Fruit fly (Drosophila melanogaster) Kc167 (cell line): ENCODE results near the gene Pde11.

Source experiments
- Myc ChIP-seq: fragments of >200 bp; optimal IDR thresholded peaks from 2 replicates; lab custom pipeline; 2017; ENCODE audit warnings: missing external identifiers
- Sin3A ChIP-seq: fragments of >200 bp; optimal IDR thresholded peaks from 2 replicates; lab custom pipeline; 2018; ENCODE audit warnings: missing external identifiers
- h ChIP-seq: fragments of >200 bp; optimal IDR thresholded peaks from 3 replicates; lab custom pipeline; 2018; ENCODE audit warnings: missing external identifiers
- insv ChIP-seq: fragments of >200 bp; optimal IDR thresholded peaks from 3 replicates; lab custom pipeline; 2018; ENCODE audit warnings: missing external identifiers
- psq ChIP-seq: fragments of >200 bp; optimal IDR thresholded peaks from 2 replicates; lab custom pipeline; 2017; ENCODE audit warnings: missing external identifiers
- ttk ChIP-seq: sonication (Bioruptor generic); optimal IDR thresholded peaks from 2 replicates; lab custom pipeline; 2017; ENCODE audit warnings: missing external identifiers

Gene Pde11

DNA sequence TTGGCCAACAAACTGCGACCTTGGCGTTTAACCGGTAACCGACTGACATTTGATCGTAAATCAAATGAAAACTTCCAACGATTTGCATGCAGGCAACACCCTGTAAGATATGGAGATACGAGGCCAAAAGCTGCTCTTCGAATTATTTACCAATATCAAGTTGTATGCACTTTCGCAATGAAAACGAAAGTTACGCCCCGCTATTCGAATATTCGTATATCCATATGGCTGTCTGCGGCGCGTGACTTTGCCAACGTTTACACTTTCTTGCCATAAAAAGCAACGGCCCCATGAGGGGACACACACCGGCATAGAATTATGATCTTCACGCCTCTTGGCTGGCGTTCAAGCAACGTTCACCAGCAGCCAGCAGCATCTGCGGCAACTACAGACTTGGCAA lies 67.9 kb downstream of the Pde11 start:
- TF ChIP-seq Sin3A (lab: Kevin White, UChicago) (no peak), Myc (lab: Kevin White, UChicago) (no peak), insv (lab: Kevin White, UChicago) (no peak), h (no peak), ttk (lab: Kevin White, UChicago) (no peak), psq (no peak)

DNA sequence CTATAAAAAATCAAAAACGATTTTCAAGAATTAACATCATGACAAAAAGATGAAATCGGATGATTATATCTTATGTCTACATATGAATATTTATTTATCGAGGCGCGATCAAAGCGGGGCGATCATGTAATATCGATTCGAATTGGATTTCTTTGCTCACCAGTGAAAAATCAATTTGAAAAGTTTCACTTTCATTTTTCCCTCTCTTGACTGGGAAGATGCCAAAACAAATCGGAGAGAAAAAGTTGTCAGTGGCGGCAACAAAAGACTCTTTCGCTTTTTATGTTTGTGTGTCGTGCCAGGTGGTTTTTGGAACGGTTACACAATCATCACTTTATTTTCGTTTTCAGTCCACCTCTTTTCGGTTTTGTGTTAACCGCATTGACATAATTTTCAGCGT lies 71.3 kb downstream of the Pde11 start:
- TF ChIP-seq Sin3A (lab: Kevin White, UChicago) (no peak), ttk (lab: Kevin White, UChicago) (no peak), insv (lab: Kevin White, UChicago) (no peak), Myc (lab: Kevin White, UChicago) (no peak)

DNA sequence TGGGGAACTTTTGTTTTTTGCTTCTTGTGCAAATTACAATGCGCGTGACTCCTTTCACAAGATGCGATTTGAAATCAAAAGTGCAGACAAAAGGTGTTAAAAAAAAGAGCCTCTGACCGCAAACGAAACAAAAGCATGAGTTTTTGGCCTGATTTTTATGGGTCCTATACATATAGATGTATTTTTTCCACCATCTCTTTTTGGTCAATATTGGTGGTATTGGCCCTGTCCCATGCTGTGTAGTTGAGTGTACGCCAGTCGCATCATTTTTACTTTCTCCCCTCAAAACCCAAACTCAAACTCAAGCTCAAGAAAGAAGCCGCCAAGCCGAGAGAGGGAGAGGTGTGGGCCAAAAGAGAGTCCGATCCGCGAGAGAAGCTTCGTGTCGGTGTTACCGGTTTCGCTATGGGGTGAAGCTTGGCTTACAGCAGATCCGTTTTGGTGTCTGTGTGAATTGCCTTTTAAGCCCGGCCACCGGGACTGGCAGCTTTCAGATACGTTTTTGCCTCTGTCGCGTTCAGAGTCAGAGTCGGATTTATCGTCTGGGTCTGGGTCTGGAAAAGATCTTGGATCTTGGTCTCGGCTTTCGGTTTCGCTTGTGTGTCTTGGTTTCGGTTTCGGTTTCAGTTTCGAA lies 73.0 kb downstream of the Pde11 start, which contains the start of gene CG10211:
CG10211 (plus strand) TSS at position 486 of the 634 bp plus-strand sequence.
- TF ChIP-seq Sin3A (lab: Kevin White, UChicago), result no peak
- TF ChIP-seq insv (lab: Kevin White, UChicago), result no peak
- no peak for TF ChIP-seq psq

- no peak for TF ChIP-seq insv (lab: Kevin White, UChicago)
- no peak for TF ChIP-seq psq
- no peak for TF ChIP-seq h
- TF ChIP-seq Sin3A (lab: Kevin White, UChicago), result no peak
- no peak for TF ChIP-seq Myc (lab: Kevin White, UChicago)
- TF ChIP-seq ttk (lab: Kevin White, UChicago), result no peak
Measured at dm6 chr2L:18516367-18516766, 73.8 kb downstream of the Pde11 start.

dm6 chr2L:18513402-18513801 lies 76.7 kb downstream of the Pde11 start:
- no peak for TF ChIP-seq Myc (lab: Kevin White, UChicago)
- TF ChIP-seq psq, result no peak
- TF ChIP-seq ttk (lab: Kevin White, UChicago), result no peak
- no peak for TF ChIP-seq Sin3A (lab: Kevin White, UChicago)
- TF ChIP-seq h, result no peak

DNA sequence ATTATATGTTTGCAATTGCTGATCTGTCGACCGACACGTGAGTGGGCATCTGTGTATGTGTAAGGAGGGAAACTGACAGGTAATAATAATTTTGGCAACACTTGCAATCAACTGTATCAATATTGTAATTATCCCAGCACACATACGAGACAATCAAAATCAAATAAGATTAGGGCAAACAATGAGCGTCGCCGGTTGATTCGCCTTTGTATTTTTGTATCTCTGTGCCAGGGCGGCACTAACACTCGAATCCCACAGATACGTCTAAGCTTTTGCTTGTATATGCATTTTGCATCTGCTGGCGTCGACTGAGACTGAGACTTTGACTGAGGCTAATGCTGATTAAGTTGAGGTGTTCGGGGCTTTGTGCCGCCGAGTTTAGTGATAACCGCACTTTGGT lies 81.0 kb downstream of the Pde11 start, which contains the start of gene Ugt301D1:
Ugt301D1 (plus strand) TSS at position 380 of the 400 bp plus-strand sequence.
- TF ChIP-seq Sin3A (lab: Kevin White, UChicago), result no peak
- TF ChIP-seq ttk (lab: Kevin White, UChicago), result no peak
- no peak for TF ChIP-seq psq
- no peak for TF ChIP-seq Myc (lab: Kevin White, UChicago)

- TF ChIP-seq h (no peak), Sin3A (lab: Kevin White, UChicago) (no peak), insv (lab: Kevin White, UChicago) (no peak), Myc (lab: Kevin White, UChicago) (no peak), ttk (lab: Kevin White, UChicago) (no peak), psq (no peak)
Measured at dm6 chr2L:18506923-18507322, 83.2 kb downstream of the Pde11 start.

DNA sequence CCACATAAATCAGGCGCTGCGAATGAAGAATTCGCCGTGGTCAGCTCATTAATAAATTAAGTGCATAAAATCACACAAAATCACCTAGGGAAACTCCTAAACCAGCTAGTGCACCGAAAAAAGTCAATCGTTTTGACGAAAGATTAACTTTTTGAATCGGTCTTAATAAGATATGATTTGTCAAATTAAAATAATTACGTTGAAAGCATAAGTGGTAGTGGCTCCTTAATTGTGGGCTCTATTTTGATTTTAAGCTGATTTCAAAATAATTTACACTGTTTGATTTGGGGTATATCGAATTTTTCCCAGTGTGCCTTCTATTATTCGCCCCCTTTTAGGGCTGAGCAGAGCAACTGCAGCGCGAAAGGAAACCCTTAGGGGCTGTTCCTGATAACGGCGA lies 84.7 kb downstream of the Pde11 start:
- no peak for TF ChIP-seq ttk (lab: Kevin White, UChicago)
- TF ChIP-seq Myc (lab: Kevin White, UChicago), result no peak
- TF ChIP-seq insv (lab: Kevin White, UChicago), result no peak
- no peak for TF ChIP-seq h
- no peak for TF ChIP-seq psq
- no peak for TF ChIP-seq Sin3A (lab: Kevin White, UChicago)

- no peak for TF ChIP-seq Myc (lab: Kevin White, UChicago)
- TF ChIP-seq Sin3A (lab: Kevin White, UChicago), result no peak
- TF ChIP-seq ttk (lab: Kevin White, UChicago), result no peak
Measured at dm6 chr2L:18504881-18505280, 85.3 kb downstream of the Pde11 start.

DNA sequence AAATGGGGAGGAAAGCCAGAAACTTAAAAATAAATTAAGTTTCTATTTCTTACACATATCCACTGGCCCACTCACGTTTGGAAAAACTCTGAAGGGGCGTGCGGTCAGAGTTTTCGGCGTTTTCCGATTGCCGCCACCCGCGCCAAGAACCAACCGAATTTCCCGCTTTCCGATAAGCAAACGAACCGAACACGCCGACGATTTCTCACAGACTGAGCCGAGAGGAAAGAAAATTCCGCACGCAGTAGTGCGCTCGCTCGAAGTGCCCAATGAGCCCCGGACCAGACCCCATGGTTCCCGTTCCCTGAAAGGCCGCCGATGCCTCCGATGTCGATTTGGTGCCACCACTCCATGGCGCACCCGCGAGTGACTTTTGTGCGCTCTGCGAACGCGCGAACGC lies 86.4 kb downstream of the Pde11 start, which contains the start of gene kon:
kon (minus strand) TSS at position 219 of the 400 bp plus-strand sequence.
- no peak for TF ChIP-seq insv (lab: Kevin White, UChicago)
- no peak for TF ChIP-seq Sin3A (lab: Kevin White, UChicago)
- no peak for TF ChIP-seq h
- no peak for TF ChIP-seq Myc (lab: Kevin White, UChicago)
- TF ChIP-seq ttk (lab: Kevin White, UChicago), result no peak
- no peak for TF ChIP-seq psq

dm6 chr2L:18499900-18500299 lies 90.2 kb downstream of the Pde11 start:
- TF ChIP-seq Myc (lab: Kevin White, UChicago) (no peak), insv (lab: Kevin White, UChicago) (no peak), psq (no peak), ttk (lab: Kevin White, UChicago) (no peak), Sin3A (lab: Kevin White, UChicago) (no peak), h (no peak)

dm6 chr2L:18496834-18497233 lies 93.3 kb downstream of the Pde11 start:
- TF ChIP-seq insv (lab: Kevin White, UChicago) (no peak), Sin3A (lab: Kevin White, UChicago) (no peak), h (no peak), Myc (lab: Kevin White, UChicago) (no peak), psq (no peak)

- TF ChIP-seq psq (no peak), insv (lab: Kevin White, UChicago) (no peak), ttk (lab: Kevin White, UChicago) (no peak), Myc (lab: Kevin White, UChicago) (no peak), Sin3A (lab: Kevin White, UChicago) (no peak), h (no peak)
Measured at dm6 chr2L:18493122-18493521, 97.0 kb downstream of the Pde11 start.
